Worm (Caenorhabditis elegans) whole organism, L4 larva: ENCODE results near the gene pfk-1.2.

Experiments used
- F26F4.8 ChIP-seq: fragments of 200-800 bp; sonication (Bioruptor generic); conservative IDR thresholded peaks from 2 replicates; pipeline ENCODE4 v1.3.6; 2022; ENCODE audit warnings: missing genetic modification characterization, missing compliant biosample characterization
- ceh-44 ChIP-seq: fragments of 200-800 bp; sonication (Bioruptor generic); IDR thresholded peaks from 2 replicates; pipeline ENCODE4 v1.3.6; 2022; ENCODE audit warnings: missing genetic modification reagents, missing genetic modification characterization, missing compliant biosample characterization
- dpl-1 ChIP-seq: fragments of 150-350 bp; optimal IDR thresholded peaks from 2 replicates; lab custom pipeline; 2014; ENCODE audit warnings: missing biosample characterization, missing genetic modification reagents, missing genetic modification characterization
- hmg-1.1 ChIP-seq: fragments of 200-800 bp; sonication (Bioruptor generic); IDR thresholded peaks from 2 replicates; pipeline ENCODE4 v1.3.6; 2022; ENCODE audit warnings: missing genetic modification reagents, missing genetic modification characterization, missing compliant biosample characterization
- lin-29 ChIP-seq: fragments of 200-800 bp; sonication (Bioruptor generic); IDR thresholded peaks from 2 replicates; pipeline ENCODE4 v1.3.6; 2022; ENCODE audit warnings: missing genetic modification reagents, missing genetic modification characterization, missing compliant biosample characterization
- lir-3 ChIP-seq: sonication (generic microtip); optimal IDR thresholded peaks from 2 replicates; lab custom pipeline; 2016; ENCODE audit warnings: mild to moderate bottlenecking, missing genetic modification characterization, missing compliant biosample characterization
- lsy-2 ChIP-seq, 2 experiments: fragments of 150-350 bp in 1 of 2; sonication (generic microtip) in 1 of 2; optimal IDR thresholded peaks; 2 replicates each; lab custom pipeline; 2014 to 2017; ENCODE audit warnings: missing biosample characterization in 2 of 2, missing genetic modification characterization in 2 of 2
- mxl-3 ChIP-seq: fragments of 200-800 bp; sonication (Bioruptor generic); optimal IDR thresholded peaks from 2 replicates; lab custom pipeline; 2018; ENCODE audit warnings: mild to moderate bottlenecking, missing genetic modification characterization, missing compliant biosample characterization
- nhr-10 ChIP-seq: fragments of 150-350 bp; optimal IDR thresholded peaks from 2 replicates; lab custom pipeline; 2014; ENCODE audit warnings: missing biosample characterization, missing genetic modification characterization
- nhr-42 ChIP-seq: fragments of 200-800 bp; sonication (Bioruptor generic); IDR thresholded peaks from 2 replicates; pipeline ENCODE4 v1.3.6; 2022; ENCODE audit warnings: missing genetic modification characterization, missing compliant biosample characterization
- nhr-6 ChIP-seq: fragments of 150-350 bp; optimal IDR thresholded peaks from 2 replicates; lab custom pipeline; 2014; ENCODE audit warnings: missing biosample characterization, missing genetic modification characterization
- unc-130 ChIP-seq: sonication (generic microtip); optimal IDR thresholded peaks from 2 replicates; lab custom pipeline; 2016; ENCODE audit warnings: missing genetic modification reagents, missing genetic modification characterization, missing compliant biosample characterization
- zip-11 ChIP-seq: fragments of 200-800 bp; sonication (Bioruptor generic); IDR thresholded peaks from 2 replicates; pipeline ENCODE4 v1.3.6; 2022; ENCODE audit warnings: missing genetic modification characterization, missing compliant biosample characterization

The pfk-1.2 gene

DNA sequence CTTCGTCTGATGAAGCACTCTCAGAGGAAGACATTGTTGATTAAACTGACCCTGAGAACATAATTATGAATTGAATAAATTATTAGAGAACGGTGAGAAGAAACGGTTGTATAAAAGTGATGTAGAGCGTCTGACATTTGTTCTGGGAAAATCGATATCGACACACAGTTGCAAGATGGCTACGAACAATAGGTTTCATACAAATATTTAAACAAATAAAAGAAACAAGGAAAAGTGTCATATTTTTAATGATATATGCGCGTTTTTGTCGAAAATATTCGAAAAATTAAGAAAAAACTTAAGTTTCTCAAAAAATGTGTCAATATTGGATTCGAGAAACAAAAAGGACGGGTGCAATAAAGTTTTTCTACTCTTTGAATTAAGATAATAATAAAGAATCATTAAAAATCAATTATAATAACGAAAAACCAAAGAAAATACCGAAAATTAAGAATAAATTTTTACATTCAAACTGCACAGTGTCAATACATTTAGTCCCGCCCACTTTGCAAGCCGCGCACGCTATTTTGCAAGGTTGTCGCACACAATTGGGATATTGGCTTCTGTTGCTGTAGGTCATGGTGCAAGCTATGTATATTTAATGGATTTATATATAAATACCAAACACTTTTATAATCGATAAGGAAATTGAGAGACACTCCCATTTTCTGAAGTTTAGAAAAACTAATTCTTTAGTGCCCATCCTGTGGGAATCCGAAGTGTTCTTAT lies 51.2 kb downstream of the pfk-1.2 start, which contains the start of gene rtfo-1 (continued):
- TF ChIP-seq zip-11 (GFP tag; lab: Robert Waterston, UW): no peak
- TF ChIP-seq nhr-6 (tag; lab: Kevin White, UChicago): peak; percentile 25
- peak; percentile 52; the same call in 1 of the 2 replicates for TF ChIP-seq hmg-1.1 (GFP tag; lab: Robert Waterston, UW)
- peak; percentile 32 for TF ChIP-seq dpl-1 (GFP tag; lab: Kevin White, UChicago)
- TF ChIP-seq lsy-2 (tag; optimal IDR thresholded peaks at IDR 0.05; lab: Kevin White, UChicago): no peak
- no peak for TF ChIP-seq ceh-44 (GFP tag; lab: Robert Waterston, UW)
- peak; percentile 5 for TF ChIP-seq unc-130
- TF ChIP-seq nhr-42 (GFP tag; lab: Robert Waterston, UW): no peak
- TF ChIP-seq lin-29 (GFP tag; lab: Robert Waterston, UW): no peak
- no peak for TF ChIP-seq mxl-3 (GFP tag; lab: Kevin White, UChicago)
- TF ChIP-seq lir-3: no peak

DNA sequence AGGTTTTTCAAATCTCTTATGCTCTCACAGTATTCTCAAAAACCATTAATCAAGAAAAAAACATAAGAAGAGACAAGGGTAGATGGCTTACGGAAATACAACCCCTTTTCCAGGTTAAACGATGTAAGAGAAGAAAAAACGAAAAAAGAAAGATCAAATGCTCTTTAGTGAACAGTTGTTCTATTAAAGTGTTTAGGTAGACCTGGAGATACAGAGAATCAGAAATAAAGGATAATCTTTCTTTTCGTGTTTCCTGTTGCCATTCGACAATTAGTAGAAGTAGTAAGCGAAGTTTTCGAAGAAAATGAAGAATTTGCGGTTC lies 51.7 kb downstream of the pfk-1.2 start, which contains the start of gene K09G1.1:
K09G1.1 (plus strand) TSS at position 223 of the 322 bp plus-strand sequence.
- TF ChIP-seq nhr-10 (no peak), F26F4.8 (GFP tag; lab: Robert Waterston, UW) (no peak), mxl-3 (GFP tag; lab: Kevin White, UChicago) (no peak)
